Worm (Caenorhabditis elegans) whole organism, mixed stage, embryonic: ENCODE measurements around the gene toca-2.
A peak's percentile ranks its signal among the peaks of the same experiment; 100 is the strongest.

Experiments
- blmp-1 ChIP-seq: fragments of 150-350 bp; optimal IDR thresholded peaks from 2 replicates; lab custom pipeline; 2014; ENCODE audit warnings: missing biosample characterization, missing genetic modification characterization
- lsy-2 ChIP-seq: fragments of 150-350 bp; optimal IDR thresholded peaks from 2 replicates; lab custom pipeline; 2014; ENCODE audit warnings: missing biosample characterization, missing genetic modification characterization
- sem-2 ChIP-seq: fragments of 200-800 bp; sonication (Bioruptor generic); optimal IDR thresholded peaks from 2 replicates; lab custom pipeline; 2018; ENCODE audit warnings: mild to moderate bottlenecking, missing genetic modification characterization, missing compliant biosample characterization
- sptf-1 ChIP-seq: sonication (generic microtip); optimal IDR thresholded peaks from 2 replicates; lab custom pipeline; 2017; ENCODE audit warnings: mild to moderate bottlenecking, missing genetic modification characterization, moderate library complexity, missing compliant biosample characterization
- ztf-11 ChIP-seq: fragments of 150-350 bp; optimal IDR thresholded peaks from 2 replicates; lab custom pipeline; 2014; ENCODE audit warnings: missing biosample characterization, missing genetic modification characterization

- TF ChIP-seq ztf-11 (no peak), lsy-2 (tag; lab: Kevin White, UChicago) (no peak), sem-2 (GFP tag; lab: Kevin White, UChicago) (no peak), blmp-1 (tag; lab: Kevin White, UChicago) (peak; percentile 92), sptf-1 (tag; lab: Kevin White, UChicago) (peak; percentile 40)
These were observed 35.4 kb upstream of the toca-2 start for ce11 chrIII:13720190-13720741.
